Fruit fly (Drosophila melanogaster): ENCODE results near the gene ppan.

The ppan gene

DNA sequence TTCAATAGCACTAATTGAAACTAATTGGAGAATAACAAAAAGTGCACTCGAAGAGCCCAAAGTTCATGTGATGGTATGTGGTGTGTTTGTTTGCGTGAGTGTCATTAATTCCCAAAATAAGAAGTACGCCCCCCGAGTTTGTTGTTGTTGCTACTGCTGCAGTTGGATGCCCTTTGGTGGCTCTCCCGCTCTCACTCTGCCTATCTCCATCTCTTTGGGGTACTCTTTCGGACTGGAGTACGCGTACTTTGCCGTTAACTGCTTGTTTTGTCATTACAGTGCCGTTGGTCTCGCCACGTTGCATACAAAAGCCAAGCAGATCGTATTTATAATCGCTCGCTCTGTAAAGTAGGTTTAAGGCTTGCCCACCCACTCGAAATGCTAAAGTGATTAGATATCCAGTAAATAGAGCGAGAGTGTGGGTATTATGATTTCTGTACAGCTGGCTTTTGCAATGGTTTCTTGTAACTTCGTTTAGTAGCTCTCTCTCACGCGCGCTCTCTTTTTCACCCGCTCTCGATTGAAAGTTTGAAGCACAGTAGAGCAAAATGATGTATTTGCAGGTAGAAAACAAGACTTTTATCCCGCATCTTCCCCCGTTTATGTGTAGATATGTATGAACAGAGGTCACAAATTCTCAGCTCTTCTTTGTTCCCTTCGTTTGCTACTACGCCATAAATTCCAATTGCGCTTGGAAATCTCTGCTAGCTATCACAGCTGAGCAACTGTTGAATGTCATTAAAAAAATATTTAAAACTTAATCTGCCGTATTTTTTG, 3.9 kb upstream of the ppan start (continued):
- TF ChIP-seq Aef1 (GFP tag; IDR thresholded peaks at IDR 0.05) (no peak), lab (GFP tag; optimal IDR thresholded peaks at IDR 0.05) (peak; percentile 53), CG7987 (GFP tag; optimal IDR thresholded peaks at IDR 0.05) (no peak), MTF-1 (GFP tag; optimal IDR thresholded peaks at IDR 0.05; ENCODE audit: borderline replicate concordance) (no peak), dati (GFP tag; IDR thresholded peaks at IDR 0.05) (no peak), jing (GFP tag; optimal IDR thresholded peaks at IDR 0.05) (no peak), CG15073 (GFP tag; optimal IDR thresholded peaks at IDR 0.05) (no peak), CG13287 (GFP tag; IDR thresholded peaks at IDR 0.05; ENCODE audit: partially characterized antibody) (no peak), TFAM (GFP tag; optimal IDR thresholded peaks at IDR 0.05) (no peak), CG6272 (GFP tag; IDR thresholded peaks at IDR 0.05) (no peak), Dp (GFP tag; optimal IDR thresholded peaks at IDR 0.05) (no peak), slou (GFP tag; optimal IDR thresholded peaks at IDR 0.05) (no peak), Atf6 (GFP tag; IDR thresholded peaks at IDR 0.05) (0 out of 2 replicates have a peak, but pooled peaks have one; percentile 15), zf30C (GFP tag; optimal IDR thresholded peaks at IDR 0.05) (no peak), tup (GFP tag; optimal IDR thresholded peaks at IDR 0.05) (no peak), CG12236 (GFP tag; optimal IDR thresholded peaks at IDR 0.05) (no peak), btn (GFP tag; optimal IDR thresholded peaks at IDR 0.05) (peak; percentile 7), cato (GFP tag; optimal IDR thresholded peaks at IDR 0.05; ENCODE audit: borderline replicate concordance) (no peak), sob (GFP tag; IDR thresholded peaks at IDR 0.05) (no peak), CG11456 (GFP tag; IDR thresholded peaks at IDR 0.05) (no peak; the same call in 2 of the 3 replicates), CG3726 (GFP tag; IDR thresholded peaks at IDR 0.05) (no peak), Awh (GFP tag; IDR thresholded peaks at IDR 0.05) (no peak; the same call in 1 of the 2 replicates), stc (GFP tag; IDR thresholded peaks at IDR 0.05) (no peak), gem (tag; optimal IDR thresholded peaks at IDR 0.05) (peak; percentile 69), CG31388 (GFP tag; optimal IDR thresholded peaks at IDR 0.05) (no peak), ftz-f1 (GFP tag; optimal IDR thresholded peaks at IDR 0.05) (no peak), CG2199 (GFP tag; IDR thresholded peaks at IDR 0.05) (peak; percentile 10; the same call in 1 of the 3 replicates), CG9817 (tag; optimal IDR thresholded peaks at IDR 0.05) (peak; percentile 15), dm (GFP tag; optimal IDR thresholded peaks at IDR 0.05) (no peak), Dip2 (GFP tag; IDR thresholded peaks at IDR 0.05) (no peak), HLHmδ (GFP tag; optimal IDR thresholded peaks at IDR 0.05) (no peak), CG17385 (GFP tag; optimal IDR thresholded peaks at IDR 0.05) (peak; percentile 57), CG1832 (GFP tag; optimal IDR thresholded peaks at IDR 0.05) (no peak), da (GFP tag; optimal IDR thresholded peaks at IDR 0.05) (no peak), nau (GFP tag; optimal IDR thresholded peaks at IDR 0.05) (peak; percentile 16), Hey (tag; optimal IDR thresholded peaks at IDR 0.05) (no peak), CG18619 (GFP tag; optimal IDR thresholded peaks at IDR 0.05) (no peak), shn (GFP tag; optimal IDR thresholded peaks at IDR 0.05) (peak; percentile 26), CG10543 (GFP tag; optimal IDR thresholded peaks at IDR 0.05) (no peak), CG1792 (GFP tag; optimal IDR thresholded peaks at IDR 0.05) (no peak), gsb (GFP tag; IDR thresholded peaks at IDR 0.05) (no peak), CG4282 (GFP tag; optimal IDR thresholded peaks at IDR 0.05) (no peak), CG13775 (GFP tag; optimal IDR thresholded peaks at IDR 0.05) (peak; percentile 9), ewg (GFP tag; optimal IDR thresholded peaks at IDR 0.05) (peak; percentile 14), knrl (GFP tag; IDR thresholded peaks at IDR 0.05; ENCODE audit: partially characterized antibody) (no peak), bbx (GFP tag; IDR thresholded peaks at IDR 0.05; ENCODE audit: partially characterized antibody) (no peak), CG17361 (GFP tag; IDR thresholded peaks at IDR 0.05) (no peak), prd (optimal IDR thresholded peaks at IDR 0.05) (no peak), prd (GFP tag; IDR thresholded peaks at IDR 0.05) (peak; percentile 32; the same call in 1 of the 3 replicates), toy (GFP tag; IDR thresholded peaks at IDR 0.05) (no peak)
